Fruit fly (Drosophila melanogaster) whole organism, embryonic: Measurements from ENCODE around the gene CG15286.
A peak's percentile ranks its signal among the peaks of the same experiment; 100 is the strongest.

ENCODE experiments used
- BEAF-32 ChIP-seq: fragments of 200-800 bp; sonication (Bioruptor generic); optimal IDR thresholded peaks from 3 replicates; lab custom pipeline; 2017; ENCODE audit warnings: missing biosample characterization, missing genetic modification characterization, mild to moderate bottlenecking, moderate library complexity, missing genetic modification reagents
- Bgb ChIP-seq: fragments of 200-800 bp; sonication (Bioruptor generic); IDR thresholded peaks from 2 replicates; pipeline ENCODE4 v1.3.6; 2022; ENCODE audit warnings: missing biosample characterization, missing genetic modification characterization; ENCODE audit not compliant: partially characterized antibody
- CG10321 ChIP-seq: fragments of 200-800 bp; sonication (Bioruptor generic); IDR thresholded peaks from 2 replicates; pipeline ENCODE4 v1.3.6; 2022; ENCODE audit warnings: missing biosample characterization, missing genetic modification characterization
- CG10565 ChIP-seq: fragments of 200-800 bp; sonication (Bioruptor generic); optimal IDR thresholded peaks from 3 replicates; lab custom pipeline; 2016; ENCODE audit warnings: missing biosample characterization, mild to moderate bottlenecking, missing genetic modification characterization
- CG10654 ChIP-seq: fragments of 200-800 bp; sonication (Bioruptor generic); optimal IDR thresholded peaks from 2 replicates; lab custom pipeline; 2016; ENCODE audit warnings: missing biosample characterization, missing genetic modification characterization
- CG12769 ChIP-seq: fragments of 200-800 bp; sonication (Bioruptor generic); optimal IDR thresholded peaks from 2 replicates; lab custom pipeline; 2019; ENCODE audit warnings: missing biosample characterization, mild to moderate bottlenecking, missing genetic modification characterization, moderate library complexity
- CG1529 ChIP-seq: fragments of 200-800 bp; sonication (Bioruptor generic); optimal IDR thresholded peaks from 3 replicates; lab custom pipeline; 2018; ENCODE audit warnings: missing biosample characterization, missing genetic modification characterization
- CG17361 ChIP-seq: fragments of 200-800 bp; sonication (Bioruptor generic); IDR thresholded peaks from 3 replicates; pipeline ENCODE4 v1.3.6; 2022; ENCODE audit warnings: missing biosample characterization, missing genetic modification characterization
- CG30431 ChIP-seq: fragments of 200-800 bp; sonication (Bioruptor generic); optimal IDR thresholded peaks from 2 replicates; lab custom pipeline; 2017; ENCODE audit warnings: missing biosample characterization, missing genetic modification characterization
- CG31224 ChIP-seq: fragments of 200-800 bp; sonication (Bioruptor generic); IDR thresholded peaks from 2 replicates; pipeline ENCODE4 v1.3.6; 2022; ENCODE audit warnings: missing biosample characterization, missing genetic modification characterization
- CG3163 ChIP-seq: fragments of 200-800 bp; sonication (Bioruptor generic); optimal IDR thresholded peaks from 3 replicates; lab custom pipeline; 2016; ENCODE audit warnings: missing biosample characterization, missing genetic modification characterization
- CG42726 ChIP-seq: fragments of 200-800 bp; sonication (Bioruptor generic); IDR thresholded peaks from 2 replicates; pipeline ENCODE4 v1.3.6; 2022; ENCODE audit warnings: missing biosample characterization, missing genetic modification characterization; ENCODE audit not compliant: partially characterized antibody
- CG4404 ChIP-seq: fragments of 200-800 bp; sonication (Bioruptor generic); IDR thresholded peaks from 2 replicates; pipeline ENCODE4 v1.3.6; 2022; ENCODE audit warnings: missing biosample characterization, missing genetic modification characterization
- CG6654 ChIP-seq: fragments of 200-800 bp; sonication (Bioruptor generic); optimal IDR thresholded peaks from 2 replicates; lab custom pipeline; 2017; ENCODE audit warnings: missing biosample characterization, mild to moderate bottlenecking, missing genetic modification characterization
- CG7786 ChIP-seq: fragments of 200-800 bp; sonication (Bioruptor generic); optimal IDR thresholded peaks from 2 replicates; lab custom pipeline; 2016; ENCODE audit warnings: missing biosample characterization, missing genetic modification characterization
- CG7928 ChIP-seq: fragments of 200-800 bp; sonication (Bioruptor generic); optimal IDR thresholded peaks from 2 replicates; lab custom pipeline; 2017; ENCODE audit warnings: missing biosample characterization, mild to moderate bottlenecking, missing genetic modification characterization
- CG8388 ChIP-seq: fragments of 200-800 bp; sonication (Bioruptor generic); optimal IDR thresholded peaks from 2 replicates; lab custom pipeline; 2019; ENCODE audit warnings: missing biosample characterization, mild to moderate bottlenecking, missing genetic modification characterization, moderate library complexity
- CG9609 ChIP-seq: fragments of 200-800 bp; sonication (Bioruptor generic); optimal IDR thresholded peaks from 3 replicates; lab custom pipeline; 2016; ENCODE audit warnings: missing biosample characterization, missing genetic modification characterization
- CG9727 ChIP-seq: fragments of 200-800 bp; sonication (Bioruptor generic); optimal IDR thresholded peaks from 3 replicates; lab custom pipeline; 2017; ENCODE audit warnings: missing biosample characterization, mild to moderate bottlenecking, missing genetic modification characterization
- Eip74EF ChIP-seq, 2 experiments: fragments of 200-800 bp in 1 of 2; fragments of >200 bp in 1 of 2; sonication (Bioruptor generic) in 1 of 2; optimal IDR thresholded peaks; 2 replicates each; lab custom pipeline; 2017 to 2019; ENCODE audit warnings: missing biosample characterization in 2 of 2, missing genetic modification characterization in 2 of 2, mild to moderate bottlenecking in 1 of 2, moderate library complexity in 1 of 2
- HLH3B ChIP-seq: fragments of 200-800 bp; sonication (Bioruptor generic); IDR thresholded peaks from 2 replicates; pipeline ENCODE4 v1.3.6; 2022; ENCODE audit warnings: missing biosample characterization, missing genetic modification characterization
- Hand ChIP-seq: fragments of 200-800 bp; sonication (Bioruptor generic); optimal IDR thresholded peaks from 2 replicates; lab custom pipeline; 2017; ENCODE audit warnings: mild to moderate bottlenecking, missing biosample characterization, missing genetic modification reagents, missing genetic modification characterization
- HmgZ ChIP-seq: fragments of 200-800 bp; sonication (Bioruptor generic); optimal IDR thresholded peaks from 2 replicates; lab custom pipeline; 2018; ENCODE audit warnings: missing biosample characterization, mild to moderate bottlenecking, missing genetic modification characterization
- Hr3 ChIP-seq: fragments of 200-800 bp; sonication (Bioruptor generic); optimal IDR thresholded peaks from 3 replicates; lab custom pipeline; 2016; ENCODE audit warnings: missing biosample characterization, missing genetic modification characterization
- Hr39 ChIP-seq: fragments of >200 bp; optimal IDR thresholded peaks from 2 replicates; lab custom pipeline; 2017
- Lim3 ChIP-seq: fragments of 200-800 bp; sonication (Bioruptor generic); IDR thresholded peaks from 2 replicates; pipeline ENCODE4 v1.3.6; 2022; ENCODE audit warnings: missing biosample characterization, missing genetic modification characterization
- MTF-1 ChIP-seq: fragments of 200-800 bp; sonication (Bioruptor generic); optimal IDR thresholded peaks from 2 replicates; lab custom pipeline; 2018; ENCODE audit warnings: missing biosample characterization, mild to moderate bottlenecking, missing genetic modification characterization, borderline replicate concordance
- Mad ChIP-seq: fragments of 200-800 bp; sonication (Bioruptor generic); optimal IDR thresholded peaks from 2 replicates; lab custom pipeline; 2016; ENCODE audit warnings: missing biosample characterization, missing genetic modification characterization
- Nf-YA ChIP-seq: fragments of 200-800 bp; sonication (Bioruptor generic); IDR thresholded peaks from 2 replicates; pipeline ENCODE4 v1.3.6; 2022; ENCODE audit warnings: missing biosample characterization, missing genetic modification characterization
- Ravus ChIP-seq: fragments of 200-800 bp; sonication (Bioruptor generic); IDR thresholded peaks from 2 replicates; pipeline ENCODE4 v1.3.6; 2022; ENCODE audit warnings: missing biosample characterization, missing genetic modification characterization
- Rfx ChIP-seq: fragments of 200-800 bp; sonication (Bioruptor generic); IDR thresholded peaks from 2 replicates; pipeline ENCODE4 v1.3.6; 2022; ENCODE audit warnings: missing biosample characterization, missing genetic modification characterization
- Side ChIP-seq: fragments of 200-800 bp; sonication (Bioruptor generic); optimal IDR thresholded peaks from 2 replicates; lab custom pipeline; 2016; ENCODE audit warnings: missing biosample characterization, missing genetic modification characterization
- Ssrp ChIP-seq: fragments of 200-800 bp; sonication (Bioruptor generic); optimal IDR thresholded peaks from 2 replicates; lab custom pipeline; 2018; ENCODE audit warnings: missing biosample characterization, mild to moderate bottlenecking, missing genetic modification characterization, moderate library complexity
- caup ChIP-seq: fragments of 200-800 bp; sonication (Bioruptor generic); optimal IDR thresholded peaks from 3 replicates; lab custom pipeline; 2017; ENCODE audit warnings: missing biosample characterization, mild to moderate bottlenecking, missing genetic modification characterization, moderate library complexity; ENCODE audit not compliant: severe bottlenecking
- cg ChIP-seq: fragments of 200-800 bp; sonication (Bioruptor generic); optimal IDR thresholded peaks from 3 replicates; lab custom pipeline; 2019; ENCODE audit warnings: missing biosample characterization, mild to moderate bottlenecking, missing genetic modification characterization, moderate library complexity
- chn ChIP-seq: fragments of 200-800 bp; sonication (Bioruptor generic); optimal IDR thresholded peaks from 2 replicates; lab custom pipeline; 2016; ENCODE audit warnings: missing biosample characterization, missing genetic modification characterization
- crp ChIP-seq, 2 experiments: fragments of 200-800 bp; sonication (Bioruptor generic); optimal IDR thresholded peaks; 2 replicates in 1 of 2; 3 replicates in 1 of 2; lab custom pipeline; 2017; ENCODE audit warnings: missing biosample characterization in 2 of 2, missing genetic modification characterization in 2 of 2, mild to moderate bottlenecking in 1 of 2, moderate library complexity in 1 of 2
- cwo ChIP-seq: fragments of 200-800 bp; sonication (Bioruptor generic); optimal IDR thresholded peaks from 3 replicates; lab custom pipeline; 2017; ENCODE audit warnings: missing biosample characterization, missing genetic modification characterization, mild to moderate bottlenecking, moderate library complexity, missing genetic modification reagents
- dati ChIP-seq: fragments of 200-800 bp; sonication (Bioruptor generic); IDR thresholded peaks from 2 replicates; pipeline ENCODE4 v1.3.6; 2022; ENCODE audit warnings: missing biosample characterization, missing genetic modification characterization
- disco-r ChIP-seq: fragments of 200-800 bp; sonication (Bioruptor generic); optimal IDR thresholded peaks from 2 replicates; lab custom pipeline; 2016; ENCODE audit warnings: missing biosample characterization, missing genetic modification characterization
- eve ChIP-seq, 2 experiments: fragments of >200 bp; optimal IDR thresholded peaks; 2 replicates each; lab custom pipeline; 2017; ENCODE audit warnings: missing biosample characterization in 2 of 2, missing genetic modification characterization in 2 of 2
- gcm ChIP-seq: fragments of 200-800 bp; sonication (Bioruptor generic); optimal IDR thresholded peaks from 2 replicates; lab custom pipeline; 2019; ENCODE audit warnings: missing biosample characterization, mild to moderate bottlenecking, missing genetic modification characterization, moderate library complexity
- grau ChIP-seq: fragments of 200-800 bp; optimal IDR thresholded peaks from 3 replicates; lab custom pipeline; 2019; ENCODE audit warnings: missing biosample characterization, mild to moderate bottlenecking, missing genetic modification characterization, moderate library complexity
- gro ChIP-seq: fragments of 200-800 bp; sonication (Bioruptor generic); optimal IDR thresholded peaks from 2 replicates; lab custom pipeline; 2016; ENCODE audit warnings: missing biosample characterization, missing genetic modification characterization
- lmd ChIP-seq: fragments of 200-800 bp; sonication (Bioruptor generic); IDR thresholded peaks from 2 replicates; pipeline ENCODE4 v1.3.6; 2022; ENCODE audit warnings: missing biosample characterization, missing genetic modification characterization
- org-1 ChIP-seq: fragments of 200-800 bp; sonication (Bioruptor generic); optimal IDR thresholded peaks from 2 replicates; lab custom pipeline; 2017; ENCODE audit warnings: missing biosample characterization, missing genetic modification characterization
- pnt ChIP-seq: fragments of 200-800 bp; sonication (Bioruptor generic); optimal IDR thresholded peaks from 3 replicates; lab custom pipeline; 2016; ENCODE audit warnings: missing biosample characterization, missing genetic modification characterization
- prd ChIP-seq, 3 experiments: fragments of >200 bp in 2 of 3; fragments of 200-800 bp in 1 of 3; sonication (Bioruptor generic) in 1 of 3; optimal IDR thresholded peaks in 2 of 3; IDR thresholded peaks in 1 of 3; 2 replicates in 2 of 3; 3 replicates in 1 of 3; pipeline versions ENCODE4 v1.3.6 to Lab custom; 2017 to 2022; ENCODE audit warnings: missing biosample characterization in 1 of 3, missing genetic modification characterization in 1 of 3
- pum ChIP-seq: fragments of 200-800 bp; sonication (Bioruptor generic); optimal IDR thresholded peaks from 2 replicates; lab custom pipeline; 2016; ENCODE audit warnings: missing biosample characterization, missing genetic modification characterization
- sr ChIP-seq: fragments of 200-800 bp; sonication (Bioruptor generic); IDR thresholded peaks from 3 replicates; pipeline ENCODE4 v1.3.6; 2022; ENCODE audit warnings: missing biosample characterization, missing genetic modification characterization
- stc ChIP-seq: fragments of 200-800 bp; sonication (Bioruptor generic); IDR thresholded peaks from 2 replicates; pipeline ENCODE4 v1.3.6; 2022; ENCODE audit warnings: missing biosample characterization, missing genetic modification characterization

The CG15286 gene

DNA sequence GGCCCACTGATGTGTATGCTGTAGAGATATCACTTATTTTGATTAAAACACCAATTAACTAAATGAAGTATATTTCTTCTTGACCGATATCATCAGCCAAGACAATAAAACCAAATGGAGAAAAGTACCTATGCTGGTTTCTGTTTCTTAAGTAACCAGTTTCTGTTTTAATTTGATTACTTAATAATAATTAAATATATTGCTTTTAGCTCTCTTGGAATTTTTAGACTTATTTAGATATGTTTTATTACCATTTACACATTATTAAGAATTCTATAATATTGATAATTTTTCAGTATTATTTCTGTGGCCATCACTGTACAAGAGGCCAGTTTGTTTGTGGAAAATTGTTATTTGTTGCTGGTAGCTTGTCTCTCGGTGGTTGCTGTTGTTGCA is 29.2 kb downstream of the CG15286 start (continued):
- TF ChIP-seq CG12769 (tag; lab: Kevin White, UChicago) (no peak), stc (0 out of 2 replicates have a peak, but pooled peaks have one; percentile 24), sr (GFP tag; lab: Robert Waterston, UW) (no peak), Lim3 (no peak), Eip74EF (GFP tag; optimal IDR thresholded peaks at IDR 0.05; lab: Kevin White, UChicago) (peak in 1 of 2 experiments; percentile 59), CG6654 (GFP tag; lab: Kevin White, UChicago) (no peak), Ssrp (tag; lab: Kevin White, UChicago) (peak; percentile 29), MTF-1 (GFP tag; lab: Kevin White, UChicago) (no peak), Rfx (no peak), CG42726 (GFP tag; lab: Robert Waterston, UW) (no peak), cwo (GFP tag; lab: Kevin White, UChicago) (peak; percentile 48), CG10565 (GFP tag; lab: Kevin White, UChicago) (no peak), gcm (GFP tag; lab: Kevin White, UChicago) (no peak), pum (GFP tag; lab: Kevin White, UChicago) (no peak), CG7786 (GFP tag; lab: Kevin White, UChicago) (no peak), Hr3 (no peak), Nf-YA (GFP tag; lab: Robert Waterston, UW) (no peak), caup (GFP tag; lab: Kevin White, UChicago) (peak; percentile 8), CG7928 (GFP tag; lab: Kevin White, UChicago) (no peak), chn (GFP tag; lab: Kevin White, UChicago) (no peak), org-1 (GFP tag; lab: Kevin White, UChicago) (no peak), CG1529 (no peak), CG8388 (GFP tag; lab: Kevin White, UChicago) (no peak), CG10654 (GFP tag; lab: Kevin White, UChicago) (no peak), Mad (no peak), cg (GFP tag; lab: Kevin White, UChicago) (no peak), Ravus (no peak), CG10321 (no peak), Hr39 (lab: Kevin White, UChicago) (no peak), gro (GFP tag; lab: Kevin White, UChicago) (no peak), CG9609 (GFP tag; lab: Kevin White, UChicago) (no peak), CG3163 (no peak), eve (GFP tag; optimal IDR thresholded peaks at IDR 0.05; lab: Kevin White, UChicago) (no peak), Bgb (GFP tag; lab: Robert Waterston, UW) (no peak), CG4404 (GFP tag; lab: Robert Waterston, UW) (no peak), CG30431 (GFP tag; lab: Kevin White, UChicago) (peak; percentile 33), HLH3B (peak; percentile 30; the same call in 1 of the 2 replicates), HmgZ (no peak), CG9727 (GFP tag; lab: Kevin White, UChicago) (peak; percentile 80), prd (optimal IDR thresholded peaks at IDR 0.05; lab: Kevin White, UChicago) (no peak), prd (GFP tag; IDR thresholded peaks at IDR 0.05; lab: Robert Waterston, UW) (peak; percentile 50; the same call in 1 of the 3 replicates), crp (GFP tag; optimal IDR thresholded peaks at IDR 0.05; lab: Kevin White, UChicago) (no peak), lmd (GFP tag; lab: Robert Waterston, UW) (no peak), CG17361 (GFP tag; lab: Robert Waterston, UW) (peak; percentile 88), Side (no peak), Hand (no peak), dati (GFP tag; lab: Robert Waterston, UW) (no peak), disco-r (no peak), CG31224 (GFP tag; lab: Robert Waterston, UW) (no peak), pnt (GFP tag; lab: Kevin White, UChicago) (no peak), grau (peak; percentile 23), BEAF-32 (GFP tag; lab: Kevin White, UChicago) (no peak)
